Fruit fly (Drosophila melanogaster) whole organism, embryonic: ENCODE results near the gene ddbt.

Source experiments
- Ada2b ChIP-seq: fragments of 200-800 bp; sonication (Bioruptor generic); IDR thresholded peaks from 2 replicates; pipeline ENCODE4 v1.3.6; 2022; ENCODE audit warnings: missing biosample characterization, missing genetic modification characterization
- Blimp-1 ChIP-seq: fragments of 200-800 bp; sonication (Bioruptor generic); optimal IDR thresholded peaks from 3 replicates; lab custom pipeline; 2018; ENCODE audit warnings: missing biosample characterization, missing genetic modification characterization, mild to moderate bottlenecking, moderate library complexity, missing genetic modification reagents
- CG10209 ChIP-seq: fragments of 200-800 bp; sonication (Bioruptor generic); optimal IDR thresholded peaks from 3 replicates; lab custom pipeline; 2017; ENCODE audit warnings: missing biosample characterization, mild to moderate bottlenecking, missing genetic modification characterization, missing genetic modification reagents
- CG10979 ChIP-seq: fragments of 200-800 bp; sonication (Bioruptor generic); optimal IDR thresholded peaks from 2 replicates; lab custom pipeline; 2018; ENCODE audit warnings: missing biosample characterization, mild to moderate bottlenecking, missing genetic modification characterization, moderate library complexity
- CG12942 ChIP-seq: fragments of 200-800 bp; sonication (Bioruptor generic); optimal IDR thresholded peaks from 3 replicates; lab custom pipeline; 2016; ENCODE audit warnings: missing biosample characterization, missing genetic modification characterization
- CG13424 ChIP-seq: fragments of 200-800 bp; sonication (Bioruptor generic); optimal IDR thresholded peaks from 2 replicates; lab custom pipeline; 2019; ENCODE audit warnings: missing biosample characterization, mild to moderate bottlenecking, missing genetic modification characterization, moderate library complexity
- CG14050 ChIP-seq: fragments of 200-800 bp; sonication (Bioruptor generic); IDR thresholded peaks from 3 replicates; pipeline ENCODE4 v1.3.6; 2022; ENCODE audit warnings: missing biosample characterization, missing genetic modification characterization
- CG14860 ChIP-seq: fragments of 200-800 bp; sonication (Bioruptor generic); IDR thresholded peaks from 3 replicates; pipeline ENCODE4 v1.3.6; 2022; ENCODE audit warnings: missing biosample characterization, missing genetic modification characterization; ENCODE audit not compliant: partially characterized antibody
- CG1602 ChIP-seq: fragments of 200-800 bp; sonication (Bioruptor generic); optimal IDR thresholded peaks from 3 replicates; lab custom pipeline; 2016; ENCODE audit warnings: missing biosample characterization, missing genetic modification characterization
- CG1647 ChIP-seq: fragments of 200-800 bp; sonication (Bioruptor generic); optimal IDR thresholded peaks from 3 replicates; lab custom pipeline; 2016; ENCODE audit warnings: missing biosample characterization, missing genetic modification characterization
- CG18011 ChIP-seq: fragments of 200-800 bp; sonication (Bioruptor generic); optimal IDR thresholded peaks from 2 replicates; lab custom pipeline; 2017; ENCODE audit warnings: missing biosample characterization, missing genetic modification characterization, mild to moderate bottlenecking, moderate library complexity, missing genotype
- CG2129 ChIP-seq: fragments of 200-800 bp; sonication (Bioruptor generic); IDR thresholded peaks from 2 replicates; pipeline ENCODE4 v1.3.6; 2022; ENCODE audit warnings: missing biosample characterization, missing genetic modification characterization; ENCODE audit not compliant: partially characterized antibody
- CG30020 ChIP-seq: fragments of 200-800 bp; optimal IDR thresholded peaks from 2 replicates; lab custom pipeline; 2019; ENCODE audit warnings: missing biosample characterization, mild to moderate bottlenecking, missing genetic modification characterization, moderate library complexity
- CG32767 ChIP-seq: fragments of 200-800 bp; sonication (Bioruptor generic); IDR thresholded peaks from 2 replicates; pipeline ENCODE4 v1.3.6; 2022; ENCODE audit warnings: missing biosample characterization, missing genetic modification characterization
- CG3726 ChIP-seq: fragments of 200-800 bp; sonication (Bioruptor generic); IDR thresholded peaks from 3 replicates; pipeline ENCODE4, ENCODE4 v1.3.6; 2022; ENCODE audit warnings: missing biosample characterization, missing genetic modification characterization
- CG4404 ChIP-seq: fragments of 200-800 bp; sonication (Bioruptor generic); IDR thresholded peaks from 2 replicates; pipeline ENCODE4 v1.3.6; 2022; ENCODE audit warnings: missing biosample characterization, missing genetic modification characterization
- CG7963 ChIP-seq: fragments of 200-800 bp; sonication (Bioruptor generic); IDR thresholded peaks from 3 replicates; pipeline ENCODE4 v1.3.6; 2022; ENCODE audit warnings: missing biosample characterization, missing genetic modification characterization; ENCODE audit not compliant: partially characterized antibody
- CG8089 ChIP-seq: fragments of 200-800 bp; sonication (Bioruptor generic); optimal IDR thresholded peaks from 3 replicates; lab custom pipeline; 2016; ENCODE audit warnings: missing biosample characterization, missing genetic modification characterization
- CG8359 ChIP-seq: fragments of 200-800 bp; sonication (Bioruptor generic); optimal IDR thresholded peaks from 2 replicates; lab custom pipeline; 2017; ENCODE audit warnings: missing biosample characterization, mild to moderate bottlenecking, missing genetic modification characterization, borderline replicate concordance
- CHES-1-like ChIP-seq: fragments of 200-800 bp; sonication (Bioruptor generic); optimal IDR thresholded peaks from 2 replicates; lab custom pipeline; 2016; ENCODE audit warnings: missing biosample characterization, missing genetic modification characterization
- D19B ChIP-seq: fragments of 200-800 bp; sonication (Bioruptor generic); optimal IDR thresholded peaks from 2 replicates; lab custom pipeline; 2017; ENCODE audit warnings: missing biosample characterization, mild to moderate bottlenecking, missing genetic modification characterization
- HLH3B ChIP-seq: fragments of 200-800 bp; sonication (Bioruptor generic); IDR thresholded peaks from 2 replicates; pipeline ENCODE4 v1.3.6; 2022; ENCODE audit warnings: missing biosample characterization, missing genetic modification characterization
- HLH4C ChIP-seq: fragments of 200-800 bp; sonication (Bioruptor generic); IDR thresholded peaks from 3 replicates; pipeline ENCODE4 v1.3.6; 2022; ENCODE audit warnings: missing biosample characterization, missing genetic modification characterization; ENCODE audit not compliant: partially characterized antibody
- Hmx ChIP-seq: fragments of 200-800 bp; sonication (Bioruptor generic); optimal IDR thresholded peaks from 2 replicates; lab custom pipeline; 2016; ENCODE audit warnings: missing biosample characterization, missing genetic modification characterization
- MBD-R2 ChIP-seq: fragments of 200-800 bp; sonication (Bioruptor generic); IDR thresholded peaks from 2 replicates; pipeline ENCODE4 v1.3.6; 2022; ENCODE audit warnings: missing biosample characterization, missing genetic modification characterization
- NfI ChIP-seq: fragments of 200-800 bp; sonication (Bioruptor generic); optimal IDR thresholded peaks from 3 replicates; lab custom pipeline; 2018; ENCODE audit warnings: missing biosample characterization, mild to moderate bottlenecking, missing genetic modification characterization, moderate library complexity
- Rfx ChIP-seq: fragments of 200-800 bp; sonication (Bioruptor generic); IDR thresholded peaks from 2 replicates; pipeline ENCODE4 v1.3.6; 2022; ENCODE audit warnings: missing biosample characterization, missing genetic modification characterization
- Sox100B ChIP-seq: fragments of 200-800 bp; sonication (Bioruptor generic); optimal IDR thresholded peaks from 3 replicates; lab custom pipeline; 2018; ENCODE audit warnings: missing biosample characterization, mild to moderate bottlenecking, missing genetic modification characterization
- Sry-β ChIP-seq: fragments of 200-800 bp; sonication (Bioruptor generic); optimal IDR thresholded peaks from 2 replicates; lab custom pipeline; 2018; ENCODE audit warnings: missing biosample characterization, mild to moderate bottlenecking, missing genetic modification characterization, moderate library complexity
- amos ChIP-seq: fragments of 200-800 bp; sonication (Bioruptor generic); IDR thresholded peaks from 2 replicates; pipeline ENCODE4 v1.3.6; 2022; ENCODE audit warnings: missing biosample characterization, missing genetic modification characterization; ENCODE audit not compliant: partially characterized antibody
- ap ChIP-seq: fragments of 200-800 bp; sonication (Bioruptor generic); IDR thresholded peaks from 2 replicates; pipeline ENCODE4 v1.3.6; 2022; ENCODE audit warnings: missing biosample characterization, missing genetic modification characterization
- btn ChIP-seq: fragments of 200-800 bp; sonication (Bioruptor generic); optimal IDR thresholded peaks from 2 replicates; lab custom pipeline; 2016; ENCODE audit warnings: missing biosample characterization, missing genetic modification characterization
- cad ChIP-seq: fragments of >200 bp; optimal IDR thresholded peaks from 2 replicates; lab custom pipeline; 2017; ENCODE audit warnings: missing biosample characterization, missing genetic modification characterization
- cwo ChIP-seq: fragments of 200-800 bp; sonication (Bioruptor generic); optimal IDR thresholded peaks from 3 replicates; lab custom pipeline; 2017; ENCODE audit warnings: missing biosample characterization, missing genetic modification characterization, mild to moderate bottlenecking, moderate library complexity, missing genetic modification reagents
- dmrt99B ChIP-seq: fragments of 200-800 bp; sonication (Bioruptor generic); optimal IDR thresholded peaks from 2 replicates; lab custom pipeline; 2018; ENCODE audit warnings: missing biosample characterization, mild to moderate bottlenecking, missing genetic modification characterization, moderate library complexity
- emc ChIP-seq: fragments of 200-800 bp; sonication (Bioruptor generic); optimal IDR thresholded peaks from 2 replicates; lab custom pipeline; 2016; ENCODE audit warnings: missing biosample characterization, missing genetic modification characterization
- fd64A ChIP-seq: fragments of 200-800 bp; sonication (Bioruptor generic); optimal IDR thresholded peaks from 3 replicates; lab custom pipeline; 2018; ENCODE audit warnings: missing biosample characterization, mild to moderate bottlenecking, missing genetic modification characterization
- fd96Cb ChIP-seq: fragments of 200-800 bp; sonication (Bioruptor generic); optimal IDR thresholded peaks from 2 replicates; lab custom pipeline; 2018; ENCODE audit warnings: missing biosample characterization, mild to moderate bottlenecking, missing genetic modification characterization, moderate library complexity
- lab ChIP-seq: fragments of 200-800 bp; sonication (Bioruptor generic); optimal IDR thresholded peaks from 3 replicates; lab custom pipeline; 2017; ENCODE audit warnings: missing biosample characterization, missing genetic modification characterization, mild to moderate bottlenecking, moderate library complexity, missing genetic modification reagents
- luna ChIP-seq: fragments of 200-800 bp; sonication (Bioruptor generic); optimal IDR thresholded peaks from 2 replicates; lab custom pipeline; 2016; ENCODE audit warnings: missing biosample characterization, missing genetic modification characterization
- mirr ChIP-seq: fragments of 200-800 bp; sonication (Bioruptor generic); optimal IDR thresholded peaks from 3 replicates; lab custom pipeline; 2018; ENCODE audit warnings: missing biosample characterization, mild to moderate bottlenecking, missing genetic modification characterization
- pfk ChIP-seq: fragments of 200-800 bp; sonication (Bioruptor generic); optimal IDR thresholded peaks from 2 replicates; lab custom pipeline; 2018; ENCODE audit warnings: missing biosample characterization, mild to moderate bottlenecking, missing genetic modification characterization, moderate library complexity
- pum ChIP-seq: fragments of 200-800 bp; sonication (Bioruptor generic); optimal IDR thresholded peaks from 2 replicates; lab custom pipeline; 2016; ENCODE audit warnings: missing biosample characterization, missing genetic modification characterization
- ro ChIP-seq: fragments of 200-800 bp; sonication (Bioruptor generic); IDR thresholded peaks from 2 replicates; pipeline ENCODE4 v1.3.6; 2022; ENCODE audit warnings: missing biosample characterization, missing genetic modification characterization
- sens ChIP-seq: fragments of 200-800 bp; sonication (Bioruptor generic); peaks from one replicate; lab custom pipeline; 2016; ENCODE audit warnings: missing biosample characterization, missing genetic modification characterization
- sens-2 ChIP-seq: fragments of 200-800 bp; sonication (Bioruptor generic); IDR thresholded peaks from 2 replicates; pipeline ENCODE4 v1.3.6; 2022; ENCODE audit warnings: missing biosample characterization, missing genetic modification characterization
- sim ChIP-seq: fragments of 200-800 bp; sonication (Bioruptor generic); IDR thresholded peaks from 2 replicates; pipeline ENCODE4 v1.3.6; 2022; ENCODE audit warnings: missing biosample characterization, missing genetic modification characterization
- slbo ChIP-seq: fragments of 200-800 bp; sonication (Bioruptor generic); IDR thresholded peaks from 2 replicates; pipeline ENCODE4 v1.3.6; 2022; ENCODE audit warnings: missing biosample characterization, missing genetic modification characterization
- ssp ChIP-seq: fragments of 200-800 bp; sonication (Bioruptor generic); IDR thresholded peaks from 2 replicates; pipeline ENCODE4 v1.3.6; 2022; ENCODE audit warnings: missing biosample characterization, missing genetic modification characterization
- tap ChIP-seq: fragments of 200-800 bp; optimal IDR thresholded peaks from 3 replicates; lab custom pipeline; 2019; ENCODE audit warnings: missing biosample characterization, mild to moderate bottlenecking, missing genetic modification characterization, moderate library complexity
- trem ChIP-seq: fragments of 200-800 bp; optimal IDR thresholded peaks from 3 replicates; lab custom pipeline; 2019; ENCODE audit warnings: missing biosample characterization, mild to moderate bottlenecking, missing genetic modification characterization, moderate library complexity

Gene ddbt

dm6 chr3L:327833-328232 lies 10.9 kb downstream of the ddbt start, which contains the start of the genes Atac3 and Ptpmeg (continued):
- no peak for TF ChIP-seq fd96Cb (tag; lab: Kevin White, UChicago)
- TF ChIP-seq btn (GFP tag; lab: Kevin White, UChicago), result no peak
- no peak for TF ChIP-seq CG8359 (GFP tag; lab: Kevin White, UChicago)
- TF ChIP-seq sens-2, result no peak
- no peak; the same call in 1 of the 2 replicates for TF ChIP-seq CG2129 (GFP tag; lab: Robert Waterston, UW)
- TF ChIP-seq mirr (GFP tag; lab: Kevin White, UChicago), result no peak
- TF ChIP-seq CHES-1-like (GFP tag; lab: Kevin White, UChicago), result no peak
- TF ChIP-seq CG13424 (tag; lab: Kevin White, UChicago), result no peak
- TF ChIP-seq amos (GFP tag; lab: Robert Waterston, UW), result peak; percentile 60
- TF ChIP-seq CG1647 (GFP tag; lab: Kevin White, UChicago), result no peak
- no peak for TF ChIP-seq CG3726 (GFP tag; lab: Robert Waterston, UW)
- TF ChIP-seq tap (tag; lab: Kevin White, UChicago), result no peak
- TF ChIP-seq CG14050 (GFP tag; lab: Robert Waterston, UW), result no peak
- TF ChIP-seq lab (GFP tag; lab: Kevin White, UChicago), result no peak
- no peak for TF ChIP-seq ap (GFP tag; lab: Robert Waterston, UW)
- no peak for TF ChIP-seq sim
- no peak for TF ChIP-seq ssp (GFP tag; lab: Robert Waterston, UW)
- no peak for TF ChIP-seq fd64A (GFP tag; lab: Kevin White, UChicago)
- no peak for TF ChIP-seq CG10979 (tag; lab: Kevin White, UChicago)
- TF ChIP-seq NfI, result no peak
- TF ChIP-seq CG1602, result no peak
- TF ChIP-seq slbo (GFP tag; lab: Robert Waterston, UW), result no peak
- TF ChIP-seq CG4404 (GFP tag; lab: Robert Waterston, UW), result no peak
- no peak for TF ChIP-seq Rfx (GFP tag; lab: Robert Waterston, UW)
- no peak for TF ChIP-seq CG10209
- no peak for TF ChIP-seq pum (GFP tag; lab: Kevin White, UChicago)
- TF ChIP-seq MBD-R2 (GFP tag; lab: Robert Waterston, UW), result no peak
- TF ChIP-seq pfk (GFP tag; lab: Kevin White, UChicago), result no peak
- TF ChIP-seq CG32767 (GFP tag; lab: Robert Waterston, UW), result no peak
- TF ChIP-seq D19B, result no peak
- no peak for TF ChIP-seq luna (GFP tag; lab: Kevin White, UChicago)
- no peak for TF ChIP-seq CG12942
- peak; percentile 32 for TF ChIP-seq trem (tag; lab: Kevin White, UChicago)
- TF ChIP-seq HLH4C, result peak; percentile 29; the same call in 1 of the 3 replicates
- no peak for TF ChIP-seq CG18011 (GFP tag; lab: Kevin White, UChicago)
- TF ChIP-seq dmrt99B, result no peak
- TF ChIP-seq HLH3B (GFP tag; lab: Robert Waterston, UW), result no peak
- no peak for TF ChIP-seq Sry-β (GFP tag; lab: Kevin White, UChicago)
- no peak for TF ChIP-seq ro
- TF ChIP-seq Sox100B (GFP tag; lab: Kevin White, UChicago), result no peak
- TF ChIP-seq CG8089 (GFP tag; lab: Kevin White, UChicago), result no peak
- no peak for TF ChIP-seq emc (GFP tag; lab: Kevin White, UChicago)
- no peak for TF ChIP-seq Blimp-1
- no peak for TF ChIP-seq cad (GFP tag; lab: Kevin White, UChicago)
- TF ChIP-seq sens (GFP tag; lab: Kevin White, UChicago), result no peak
- TF ChIP-seq CG30020 (tag; lab: Kevin White, UChicago), result peak; percentile 23
- 0 out of 3 replicates have a peak, but pooled peaks have one; percentile 4 for TF ChIP-seq CG7963 (GFP tag; lab: Robert Waterston, UW)
- TF ChIP-seq Hmx (GFP tag; lab: Kevin White, UChicago), result no peak
- TF ChIP-seq cwo (GFP tag; lab: Kevin White, UChicago), result no peak
- TF ChIP-seq CG14860 (GFP tag; lab: Robert Waterston, UW), result peak; percentile 54; the same call in 2 of the 3 replicates
- TF ChIP-seq Ada2b, result no peak
